Fruit fly (Drosophila melanogaster): Measurements from ENCODE around the gene CG31639.
A peak's percentile ranks its signal among the peaks of the same experiment; 100 is the strongest.

Gene CG31639

dm6 chr2L:6155041-6155440, at the start of gene CG31639:
CG31639 (minus strand) TSS chr2L:6155141.
- no peak for TF ChIP-seq CG17806 (tag; optimal IDR thresholded peaks at IDR 0.05)
- TF ChIP-seq CG4496 (GFP tag; IDR thresholded peaks at IDR 0.05): no peak
- no peak for TF ChIP-seq CG8301 (tag; optimal IDR thresholded peaks at IDR 0.05)
- no peak for TF ChIP-seq fd96Ca (GFP tag; IDR thresholded peaks at IDR 0.05)
- no peak for TF ChIP-seq CG9948 (tag; optimal IDR thresholded peaks at IDR 0.05)
- TF ChIP-seq CG10348 (GFP tag; IDR thresholded peaks at IDR 0.05): no peak
- no peak for TF ChIP-seq Snoo (tag; optimal IDR thresholded peaks at IDR 0.05)
- TF ChIP-seq CG34367 (tag; optimal IDR thresholded peaks at IDR 0.05): no peak
- no peak for TF ChIP-seq CG8159 (tag; optimal IDR thresholded peaks at IDR 0.05)
- no peak for TF ChIP-seq Ets98B (GFP tag; IDR thresholded peaks at IDR 0.05)
- TF ChIP-seq CG15710 (tag; optimal IDR thresholded peaks at IDR 0.05): no peak
- no peak for TF ChIP-seq CG32121 (GFP tag; IDR thresholded peaks at IDR 0.05)
- no peak for TF ChIP-seq CG14655 (GFP tag; optimal IDR thresholded peaks at IDR 0.05)
- no peak for TF ChIP-seq CG13204 (GFP tag; optimal IDR thresholded peaks at IDR 0.05)
- TF ChIP-seq Pif1A (GFP tag; optimal IDR thresholded peaks at IDR 0.05): no peak
- no peak for TF ChIP-seq CG12605 (GFP tag; IDR thresholded peaks at IDR 0.05)

dm6 chr2L:6202881-6203280, 47.9 kb upstream of the CG31639 start:
- TF ChIP-seq Ets98B (GFP tag; IDR thresholded peaks at IDR 0.05): no peak
- TF ChIP-seq fd96Ca (GFP tag; IDR thresholded peaks at IDR 0.05): no peak

- TF ChIP-seq CG15710 (tag; optimal IDR thresholded peaks at IDR 0.05): no peak
- no peak for TF ChIP-seq D1 (tag; optimal IDR thresholded peaks at IDR 0.05)
- TF ChIP-seq fd96Ca (GFP tag; IDR thresholded peaks at IDR 0.05): no peak
These were observed 46.5 kb upstream of the CG31639 start for dm6 chr2L:6201469-6201868.

- TF ChIP-seq CG9948 (tag; optimal IDR thresholded peaks at IDR 0.05) (no peak), CG8159 (tag; optimal IDR thresholded peaks at IDR 0.05) (no peak), Ets98B (GFP tag; IDR thresholded peaks at IDR 0.05) (no peak), CG15710 (tag; optimal IDR thresholded peaks at IDR 0.05) (no peak), Snoo (tag; optimal IDR thresholded peaks at IDR 0.05) (no peak), CG10348 (GFP tag; IDR thresholded peaks at IDR 0.05) (no peak), CG8301 (tag; optimal IDR thresholded peaks at IDR 0.05) (no peak), Pif1B (GFP tag; optimal IDR thresholded peaks at IDR 0.05) (no peak), gl (tag; optimal IDR thresholded peaks at IDR 0.05) (no peak), Pif1A (GFP tag; optimal IDR thresholded peaks at IDR 0.05) (no peak), CG34367 (tag; optimal IDR thresholded peaks at IDR 0.05) (no peak), D1 (tag; optimal IDR thresholded peaks at IDR 0.05) (no peak), rn (GFP tag; IDR thresholded peaks at IDR 0.05) (no peak), CG13204 (GFP tag; optimal IDR thresholded peaks at IDR 0.05) (no peak)
These were observed 44.6 kb upstream of the CG31639 start for dm6 chr2L:6199544-6199943.

- TF ChIP-seq CG8301 (tag; optimal IDR thresholded peaks at IDR 0.05) (no peak), Snoo (tag; optimal IDR thresholded peaks at IDR 0.05) (no peak), fd96Ca (GFP tag; IDR thresholded peaks at IDR 0.05) (no peak), CG32121 (GFP tag; IDR thresholded peaks at IDR 0.05) (no peak), Pif1A (GFP tag; optimal IDR thresholded peaks at IDR 0.05) (no peak), CG34367 (tag; optimal IDR thresholded peaks at IDR 0.05) (no peak), CG9948 (tag; optimal IDR thresholded peaks at IDR 0.05) (no peak), CG8159 (tag; optimal IDR thresholded peaks at IDR 0.05) (no peak), gl (tag; optimal IDR thresholded peaks at IDR 0.05) (no peak), EcR (GFP tag; optimal IDR thresholded peaks at IDR 0.05) (no peak), CG14655 (GFP tag; optimal IDR thresholded peaks at IDR 0.05) (no peak), Ets98B (GFP tag; IDR thresholded peaks at IDR 0.05) (no peak), D1 (tag; optimal IDR thresholded peaks at IDR 0.05) (no peak), CG15710 (tag; optimal IDR thresholded peaks at IDR 0.05) (no peak), CG17806 (tag; optimal IDR thresholded peaks at IDR 0.05) (no peak), CG4496 (GFP tag; IDR thresholded peaks at IDR 0.05) (no peak), CG12605 (GFP tag; IDR thresholded peaks at IDR 0.05) (no peak), Pif1B (GFP tag; optimal IDR thresholded peaks at IDR 0.05) (no peak), rn (GFP tag; IDR thresholded peaks at IDR 0.05) (no peak)
These were observed 43.9 kb upstream of the CG31639 start for dm6 chr2L:6198822-6199221.

dm6 chr2L:6197773-6198172, 42.8 kb upstream of the CG31639 start:
- peak; percentile 79 for TF ChIP-seq CG34367 (tag; optimal IDR thresholded peaks at IDR 0.05)
- TF ChIP-seq CG15710 (tag; optimal IDR thresholded peaks at IDR 0.05): peak; percentile 59
- TF ChIP-seq CG12605 (GFP tag; IDR thresholded peaks at IDR 0.05): peak; percentile 69
- peak; percentile 83 for TF ChIP-seq CG4496 (GFP tag; IDR thresholded peaks at IDR 0.05)
- peak; percentile 79 for TF ChIP-seq CG8159 (tag; optimal IDR thresholded peaks at IDR 0.05)
- peak; percentile 80 for TF ChIP-seq CG8301 (tag; optimal IDR thresholded peaks at IDR 0.05)
- TF ChIP-seq Snoo (tag; optimal IDR thresholded peaks at IDR 0.05): no peak
- peak; percentile 60 for TF ChIP-seq gl (tag; optimal IDR thresholded peaks at IDR 0.05)
- TF ChIP-seq fd96Ca (GFP tag; IDR thresholded peaks at IDR 0.05): peak; percentile 84
- TF ChIP-seq EcR (GFP tag; optimal IDR thresholded peaks at IDR 0.05): no peak
- TF ChIP-seq CG9948 (tag; optimal IDR thresholded peaks at IDR 0.05): peak; percentile 72
- peak; percentile 68 for TF ChIP-seq rn (GFP tag; IDR thresholded peaks at IDR 0.05)
- TF ChIP-seq CG13204 (GFP tag; optimal IDR thresholded peaks at IDR 0.05): peak; percentile 13
- no peak for TF ChIP-seq D1 (tag; optimal IDR thresholded peaks at IDR 0.05)
- peak; percentile 71 for TF ChIP-seq Pif1A (GFP tag; optimal IDR thresholded peaks at IDR 0.05)
- TF ChIP-seq CG14655 (GFP tag; optimal IDR thresholded peaks at IDR 0.05): peak; percentile 87
- peak; percentile 61; the same call in 1 of the 2 replicates for TF ChIP-seq CG32121 (GFP tag; IDR thresholded peaks at IDR 0.05)
- TF ChIP-seq CG10348 (GFP tag; IDR thresholded peaks at IDR 0.05): 0 out of 2 replicates have a peak, but pooled peaks have one; percentile 24
- TF ChIP-seq Ets98B (GFP tag; IDR thresholded peaks at IDR 0.05): peak; percentile 75
- TF ChIP-seq Pif1B (GFP tag; optimal IDR thresholded peaks at IDR 0.05): peak; percentile 59
- TF ChIP-seq CG17806 (tag; optimal IDR thresholded peaks at IDR 0.05): peak; percentile 79
